Fruit fly (Drosophila melanogaster) whole organism, embryonic: Measurements from ENCODE around the gene CG31068.

ENCODE experiments used
- B-H2 ChIP-seq: fragments of 200-800 bp; sonication (Bioruptor generic); optimal IDR thresholded peaks from 2 replicates; lab custom pipeline; 2018; ENCODE audit warnings: missing biosample characterization, mild to moderate bottlenecking, missing genetic modification characterization
- CG10209 ChIP-seq: fragments of 200-800 bp; sonication (Bioruptor generic); optimal IDR thresholded peaks from 3 replicates; lab custom pipeline; 2017; ENCODE audit warnings: missing biosample characterization, mild to moderate bottlenecking, missing genetic modification characterization, missing genetic modification reagents
- CG11398 ChIP-seq: fragments of 200-800 bp; sonication (Bioruptor generic); optimal IDR thresholded peaks from 2 replicates; lab custom pipeline; 2016; ENCODE audit warnings: missing biosample characterization, missing genetic modification characterization
- CG12744 ChIP-seq: fragments of 200-800 bp; sonication (Bioruptor generic); optimal IDR thresholded peaks from 2 replicates; lab custom pipeline; 2016; ENCODE audit warnings: missing biosample characterization, missing genetic modification characterization
- CG14710 ChIP-seq: fragments of 200-800 bp; sonication (Bioruptor generic); optimal IDR thresholded peaks from 3 replicates; lab custom pipeline; 2019; ENCODE audit warnings: missing biosample characterization, mild to moderate bottlenecking, missing genetic modification characterization, moderate library complexity
- CG15514 ChIP-seq: fragments of 200-800 bp; sonication (Bioruptor generic); optimal IDR thresholded peaks from 3 replicates; lab custom pipeline; 2017; ENCODE audit warnings: missing biosample characterization, missing genetic modification characterization, mild to moderate bottlenecking, moderate library complexity, missing genetic modification reagents
- CG15601 ChIP-seq: fragments of 200-800 bp; sonication (Bioruptor generic); optimal IDR thresholded peaks from 3 replicates; lab custom pipeline; 2019; ENCODE audit warnings: missing biosample characterization, mild to moderate bottlenecking, missing genetic modification characterization, moderate library complexity
- CG16815 ChIP-seq: fragments of 200-800 bp; sonication (Bioruptor generic); optimal IDR thresholded peaks from 3 replicates; lab custom pipeline; 2017; ENCODE audit warnings: missing biosample characterization, mild to moderate bottlenecking, missing genetic modification characterization
- CG17568 ChIP-seq: fragments of 200-800 bp; sonication (Bioruptor generic); optimal IDR thresholded peaks from 2 replicates; lab custom pipeline; 2018; ENCODE audit warnings: missing biosample characterization, mild to moderate bottlenecking, missing genetic modification characterization, moderate library complexity
- CG17912 ChIP-seq: fragments of 200-800 bp; sonication (Bioruptor generic); optimal IDR thresholded peaks from 2 replicates; lab custom pipeline; 2018; ENCODE audit warnings: missing biosample characterization, mild to moderate bottlenecking, missing genetic modification characterization
- CG2116 ChIP-seq: fragments of 200-800 bp; sonication (Bioruptor generic); optimal IDR thresholded peaks from 3 replicates; lab custom pipeline; 2018; ENCODE audit warnings: missing biosample characterization, mild to moderate bottlenecking, missing genetic modification characterization
- CG2120 ChIP-seq: fragments of 200-800 bp; sonication (Bioruptor generic); optimal IDR thresholded peaks from 3 replicates; lab custom pipeline; 2016; ENCODE audit warnings: missing biosample characterization, missing genetic modification characterization
- CG33557 ChIP-seq: fragments of 200-800 bp; sonication (Bioruptor generic); optimal IDR thresholded peaks from 2 replicates; lab custom pipeline; 2019; ENCODE audit warnings: missing biosample characterization, mild to moderate bottlenecking, missing genetic modification characterization, moderate library complexity
- CG3726 ChIP-seq: fragments of 200-800 bp; sonication (Bioruptor generic); IDR thresholded peaks from 3 replicates; pipeline ENCODE4, ENCODE4 v1.3.6; 2022; ENCODE audit warnings: missing biosample characterization, missing genetic modification characterization
- CG3847 ChIP-seq: fragments of 200-800 bp; sonication (Bioruptor generic); IDR thresholded peaks from 2 replicates; pipeline ENCODE4 v1.3.6; 2022; ENCODE audit warnings: missing biosample characterization, missing genetic modification characterization
- CG7786 ChIP-seq: fragments of 200-800 bp; sonication (Bioruptor generic); optimal IDR thresholded peaks from 2 replicates; lab custom pipeline; 2016; ENCODE audit warnings: missing biosample characterization, missing genetic modification characterization
- CG9876 ChIP-seq: fragments of 200-800 bp; sonication (Bioruptor generic); optimal IDR thresholded peaks from 2 replicates; lab custom pipeline; 2016; ENCODE audit warnings: missing biosample characterization, missing genetic modification characterization
- Dp ChIP-seq: fragments of 200-800 bp; sonication (Bioruptor generic); optimal IDR thresholded peaks from 2 replicates; lab custom pipeline; 2018; ENCODE audit warnings: missing biosample characterization, mild to moderate bottlenecking, missing genetic modification characterization, moderate library complexity
- E2f2 ChIP-seq: fragments of 200-800 bp; sonication (Bioruptor generic); IDR thresholded peaks from 2 replicates; pipeline ENCODE4 v1.3.6; 2022; ENCODE audit warnings: missing biosample characterization, missing genetic modification characterization
- ERR ChIP-seq: fragments of 200-800 bp; sonication (Bioruptor generic); optimal IDR thresholded peaks from 2 replicates; lab custom pipeline; 2016; ENCODE audit warnings: missing biosample characterization, missing genetic modification characterization
- GATAe ChIP-seq: fragments of 200-800 bp; sonication (Bioruptor generic); conservative IDR thresholded peaks from 2 replicates; pipeline ENCODE4 v1.3.6; 2022; ENCODE audit warnings: missing biosample characterization, missing genetic modification characterization
- HHEX ChIP-seq: fragments of 200-800 bp; sonication (Bioruptor generic); optimal IDR thresholded peaks from 3 replicates; lab custom pipeline; 2017; ENCODE audit warnings: missing biosample characterization, mild to moderate bottlenecking, missing genetic modification characterization, missing genetic modification reagents
- Opbp ChIP-seq: fragments of 200-800 bp; sonication (Bioruptor generic); IDR thresholded peaks from 3 replicates; pipeline ENCODE4 v1.3.6; 2022; ENCODE audit warnings: missing biosample characterization, missing genetic modification characterization; ENCODE audit not compliant: partially characterized antibody
- Ravus ChIP-seq: fragments of 200-800 bp; sonication (Bioruptor generic); IDR thresholded peaks from 2 replicates; pipeline ENCODE4 v1.3.6; 2022; ENCODE audit warnings: missing biosample characterization, missing genetic modification characterization
- Rfx ChIP-seq: fragments of 200-800 bp; sonication (Bioruptor generic); IDR thresholded peaks from 2 replicates; pipeline ENCODE4 v1.3.6; 2022; ENCODE audit warnings: missing biosample characterization, missing genetic modification characterization
- Tbp ChIP-seq: fragments of >200 bp; optimal IDR thresholded peaks from 2 replicates; lab custom pipeline; 2018; ENCODE audit warnings: missing biosample characterization, missing genetic modification characterization
- corto ChIP-seq: fragments of 200-800 bp; sonication (Bioruptor generic); optimal IDR thresholded peaks from 2 replicates; lab custom pipeline; 2016; ENCODE audit warnings: missing biosample characterization, mild to moderate bottlenecking, missing genetic modification characterization, moderate library complexity
- crp ChIP-seq, 2 experiments: fragments of 200-800 bp; sonication (Bioruptor generic); optimal IDR thresholded peaks; 2 replicates in 1 of 2; 3 replicates in 1 of 2; lab custom pipeline; 2017; ENCODE audit warnings: missing biosample characterization in 2 of 2, missing genetic modification characterization in 2 of 2, mild to moderate bottlenecking in 1 of 2, moderate library complexity in 1 of 2
- emc ChIP-seq: fragments of 200-800 bp; sonication (Bioruptor generic); optimal IDR thresholded peaks from 2 replicates; lab custom pipeline; 2016; ENCODE audit warnings: missing biosample characterization, missing genetic modification characterization
- ems ChIP-seq: fragments of 200-800 bp; sonication (Bioruptor generic); optimal IDR thresholded peaks from 3 replicates; lab custom pipeline; 2016; ENCODE audit warnings: missing biosample characterization, missing genetic modification characterization
- ewg ChIP-seq: fragments of 200-800 bp; sonication (Bioruptor generic); optimal IDR thresholded peaks from 3 replicates; lab custom pipeline; 2017; ENCODE audit warnings: mild to moderate bottlenecking, missing biosample characterization, missing genetic modification reagents, missing genetic modification characterization
- gcm2 ChIP-seq: fragments of 200-800 bp; sonication (Bioruptor generic); optimal IDR thresholded peaks from 2 replicates; lab custom pipeline; 2016; ENCODE audit warnings: missing biosample characterization, missing genetic modification characterization
- gsb-n ChIP-seq: fragments of 200-800 bp; sonication (Bioruptor generic); optimal IDR thresholded peaks from 3 replicates; lab custom pipeline; 2018; ENCODE audit warnings: missing biosample characterization, mild to moderate bottlenecking, missing genetic modification characterization
- gt ChIP-seq: fragments of 200-800 bp; sonication (Bioruptor generic); IDR thresholded peaks from 2 replicates; pipeline ENCODE4 v1.3.6; 2022; ENCODE audit warnings: missing biosample characterization, missing genetic modification characterization
- hkb ChIP-seq, 2 experiments: fragments of 200-800 bp in 1 of 2; fragments of >200 bp in 1 of 2; sonication (Bioruptor generic) in 1 of 2; IDR thresholded peaks in 1 of 2; optimal IDR thresholded peaks in 1 of 2; 2 replicates each; pipeline versions ENCODE4 v1.3.6 to Lab custom; 2017 to 2022; ENCODE audit warnings: missing biosample characterization in 1 of 2, missing genetic modification characterization in 1 of 2
- ken ChIP-seq: fragments of 200-800 bp; sonication (Bioruptor generic); IDR thresholded peaks from 3 replicates; pipeline ENCODE4 v1.3.6; 2022; ENCODE audit warnings: missing biosample characterization, missing genetic modification characterization
- kni ChIP-seq: fragments of 200-800 bp; sonication (Bioruptor generic); optimal IDR thresholded peaks from 3 replicates; lab custom pipeline; 2017; ENCODE audit warnings: mild to moderate bottlenecking, missing biosample characterization, missing genetic modification reagents, missing genetic modification characterization
- knrl ChIP-seq: fragments of 200-800 bp; sonication (Bioruptor generic); IDR thresholded peaks from 3 replicates; pipeline ENCODE4 v1.3.6; 2022; ENCODE audit warnings: missing biosample characterization, missing genetic modification characterization; ENCODE audit not compliant: partially characterized antibody
- nmo ChIP-seq: fragments of 200-800 bp; sonication (Bioruptor generic); optimal IDR thresholded peaks from 2 replicates; lab custom pipeline; 2018; ENCODE audit warnings: missing biosample characterization, mild to moderate bottlenecking, missing genetic modification characterization, moderate library complexity
- p53 ChIP-seq: fragments of 200-800 bp; sonication (Bioruptor generic); optimal IDR thresholded peaks from 2 replicates; lab custom pipeline; 2016; ENCODE audit warnings: missing biosample characterization, missing genetic modification characterization
- schlank ChIP-seq: fragments of 200-800 bp; sonication (Bioruptor generic); optimal IDR thresholded peaks from 2 replicates; lab custom pipeline; 2018; ENCODE audit warnings: missing biosample characterization, mild to moderate bottlenecking, missing genetic modification characterization
- sd ChIP-seq: fragments of 200-800 bp; sonication (Bioruptor generic); optimal IDR thresholded peaks from 3 replicates; lab custom pipeline; 2018; ENCODE audit warnings: missing biosample characterization, mild to moderate bottlenecking, missing genetic modification characterization, moderate library complexity
- sens ChIP-seq: fragments of 200-800 bp; sonication (Bioruptor generic); peaks from one replicate; lab custom pipeline; 2016; ENCODE audit warnings: missing biosample characterization, missing genetic modification characterization
- shn ChIP-seq: fragments of 200-800 bp; sonication (Bioruptor generic); optimal IDR thresholded peaks from 3 replicates; lab custom pipeline; 2016; ENCODE audit warnings: missing biosample characterization, missing genetic modification characterization
- sisA ChIP-seq: fragments of 200-800 bp; sonication (Bioruptor generic); IDR thresholded peaks from 2 replicates; pipeline ENCODE4 v1.3.6; 2022; ENCODE audit warnings: missing biosample characterization, missing genetic modification characterization
- tap ChIP-seq: fragments of 200-800 bp; optimal IDR thresholded peaks from 3 replicates; lab custom pipeline; 2019; ENCODE audit warnings: missing biosample characterization, mild to moderate bottlenecking, missing genetic modification characterization, moderate library complexity
- wek ChIP-seq: fragments of 200-800 bp; sonication (Bioruptor generic); optimal IDR thresholded peaks from 3 replicates; lab custom pipeline; 2018; ENCODE audit warnings: missing biosample characterization, mild to moderate bottlenecking, missing genetic modification characterization, moderate library complexity
- zen ChIP-seq: fragments of 200-800 bp; sonication (Bioruptor generic); optimal IDR thresholded peaks from 3 replicates; lab custom pipeline; 2018; ENCODE audit warnings: missing biosample characterization, mild to moderate bottlenecking, missing genetic modification characterization, moderate library complexity

CG31068 gene

DNA sequence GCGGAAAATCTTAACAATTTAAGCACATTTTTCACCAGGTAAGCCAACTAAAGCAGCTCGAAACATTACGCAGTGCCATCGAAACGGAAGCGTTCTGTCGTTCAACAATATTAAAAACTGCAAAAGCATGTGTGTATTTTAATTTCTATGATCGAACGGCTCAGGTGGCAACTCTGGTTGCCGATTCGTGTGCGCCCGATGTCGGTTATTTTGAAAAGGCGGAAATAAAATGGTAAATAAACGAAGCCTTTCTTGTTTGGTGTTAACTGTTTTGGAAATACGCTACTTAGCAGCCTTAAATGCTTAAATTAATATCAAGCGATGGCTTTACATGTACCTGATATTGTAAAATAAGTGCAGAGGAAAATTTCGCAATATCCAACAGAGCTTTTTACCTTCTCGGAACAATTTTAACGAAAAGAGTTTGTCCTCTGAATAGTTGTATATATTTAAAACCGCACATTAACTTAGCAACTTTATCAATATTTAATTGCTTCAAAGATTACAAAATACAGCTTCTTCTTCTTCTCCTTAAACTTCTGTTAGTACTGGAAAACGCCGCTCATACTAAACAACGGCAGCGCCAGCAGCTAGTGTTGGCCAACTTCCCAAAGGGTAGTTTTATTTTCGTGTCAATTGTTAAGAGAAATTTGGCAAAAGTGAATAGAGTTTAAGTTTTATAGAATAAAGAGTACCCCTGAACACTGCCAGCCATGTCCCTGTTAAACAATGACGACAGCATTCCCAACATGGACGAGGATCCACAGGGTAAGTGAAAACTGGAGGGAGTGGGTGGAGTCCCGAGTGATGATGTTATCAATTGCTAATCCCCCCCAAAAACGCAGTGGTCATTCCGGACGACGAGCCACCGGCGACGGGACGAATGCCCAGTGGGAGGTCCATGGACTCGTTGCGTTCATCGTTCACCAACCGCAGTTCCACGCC lies 39.9 kb downstream of the CG31068 start, which contains the start of gene CG5934 (continued):
- TF ChIP-seq gcm2 (GFP tag; lab: Kevin White, UChicago) (no peak), CG2116 (peak; percentile 56), hkb (optimal IDR thresholded peaks at IDR 0.05; lab: Kevin White, UChicago) (no peak), hkb (GFP tag; IDR thresholded peaks at IDR 0.05; lab: Robert Waterston, UW) (no peak), nmo (GFP tag; lab: Kevin White, UChicago) (peak; percentile 26), CG9876 (GFP tag; lab: Kevin White, UChicago) (no peak), tap (tag; lab: Kevin White, UChicago) (peak; percentile 3), ERR (GFP tag; lab: Kevin White, UChicago) (no peak), CG17912 (GFP tag; lab: Kevin White, UChicago) (peak; percentile 1), CG12744 (GFP tag; lab: Kevin White, UChicago) (no peak), zen (tag; lab: Kevin White, UChicago) (peak; percentile 24), emc (GFP tag; lab: Kevin White, UChicago) (no peak), CG17568 (GFP tag; lab: Kevin White, UChicago) (no peak), CG3847 (GFP tag; lab: Robert Waterston, UW) (peak; percentile 62), wek (GFP tag; lab: Kevin White, UChicago) (no peak), crp (GFP tag; optimal IDR thresholded peaks at IDR 0.05; lab: Kevin White, UChicago) (peak in 1 of 2 experiments; percentile 72), ewg (peak; percentile 1), gsb-n (no peak), GATAe (GFP tag; lab: Robert Waterston, UW) (no peak), CG7786 (GFP tag; lab: Kevin White, UChicago) (peak; percentile 50), CG11398 (GFP tag; lab: Kevin White, UChicago) (no peak), B-H2 (GFP tag; lab: Kevin White, UChicago) (peak; percentile 59), CG14710 (tag; lab: Kevin White, UChicago) (peak; percentile 39), kni (peak; percentile 19), CG2120 (GFP tag; lab: Kevin White, UChicago) (peak; percentile 59), Dp (GFP tag; lab: Kevin White, UChicago) (peak; percentile 47), sd (tag; lab: Kevin White, UChicago) (no peak), CG3726 (GFP tag; lab: Robert Waterston, UW) (no peak), Opbp (GFP tag; lab: Robert Waterston, UW) (peak; percentile 54; the same call in 1 of the 3 replicates), schlank (no peak), ken (GFP tag; lab: Robert Waterston, UW) (0 out of 3 replicates have a peak, but pooled peaks have one; percentile 32), HHEX (GFP tag; lab: Kevin White, UChicago) (no peak), gt (GFP tag; lab: Robert Waterston, UW) (no peak), knrl (GFP tag; lab: Robert Waterston, UW) (no peak), E2f2 (GFP tag; lab: Robert Waterston, UW) (peak; percentile 62), sisA (no peak), Ravus (GFP tag; lab: Robert Waterston, UW) (no peak), shn (GFP tag; lab: Kevin White, UChicago) (peak; percentile 39), CG15601 (no peak), Rfx (GFP tag; lab: Robert Waterston, UW) (peak; percentile 67), CG10209 (GFP tag; lab: Kevin White, UChicago) (no peak), CG16815 (GFP tag; lab: Kevin White, UChicago) (no peak), CG33557 (no peak), ems (peak; percentile 57), p53 (no peak), CG15514 (GFP tag; lab: Kevin White, UChicago) (no peak), Tbp (no peak), corto (no peak), sens (GFP tag; lab: Kevin White, UChicago) (peak; percentile 58)
